Fruit fly (Drosophila melanogaster): ENCODE measurements around the gene ome.

Gene ome

DNA sequence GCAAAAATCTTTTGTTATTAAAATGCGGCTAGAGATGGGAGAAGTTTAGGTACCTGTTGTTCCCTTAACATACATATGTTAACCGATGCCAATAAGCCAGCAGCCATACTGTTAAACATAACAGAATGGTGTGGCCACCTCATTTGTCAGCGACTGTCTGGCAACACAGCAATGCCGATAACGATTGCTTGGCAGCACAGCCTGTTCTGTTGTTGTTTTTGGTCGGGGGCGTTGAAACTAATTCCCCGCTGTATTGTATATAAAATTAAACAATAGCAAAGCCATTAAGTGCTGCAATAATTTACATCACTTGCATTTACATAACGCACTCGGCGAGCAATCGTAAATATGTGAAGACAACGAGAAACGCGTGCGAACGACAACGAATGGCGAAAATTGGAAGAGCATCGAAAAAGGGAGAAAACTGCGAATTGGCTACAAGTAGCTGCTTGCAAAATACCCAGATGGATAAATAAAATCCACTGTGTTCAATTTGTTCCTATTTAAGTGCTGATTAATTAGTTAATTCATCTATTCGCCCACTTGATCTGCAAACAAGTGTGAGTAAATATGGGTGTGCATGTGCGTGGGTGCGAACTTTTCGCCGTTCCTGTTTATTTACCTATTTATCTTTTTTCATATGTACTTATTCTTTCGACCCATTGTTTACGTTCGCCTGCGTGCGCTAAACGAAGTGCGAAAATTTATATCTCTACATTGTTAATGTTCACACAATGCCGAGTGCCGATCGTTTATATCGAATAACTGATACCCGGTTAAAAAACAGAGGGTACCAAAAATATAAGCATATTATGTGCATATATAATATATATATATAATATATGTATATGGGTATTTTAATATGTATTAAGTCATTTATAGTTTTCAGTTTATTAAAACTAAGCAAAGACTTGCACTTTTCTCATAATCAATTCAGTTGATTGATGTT, 89.5 kb downstream of the ome start, which contains the start of the genes Tsen34 and Mgat4a (continued):
- TF ChIP-seq Sry-β (GFP tag; optimal IDR thresholded peaks at IDR 0.05) (peak; percentile 4), CG9876 (GFP tag; optimal IDR thresholded peaks at IDR 0.05) (peak; percentile 17), CG4854 (GFP tag; optimal IDR thresholded peaks at IDR 0.05) (peak; percentile 52), CG4424 (GFP tag; optimal IDR thresholded peaks at IDR 0.05) (no peak), crp (GFP tag; optimal IDR thresholded peaks at IDR 0.05) (peak in 1 of 2 experiments; percentile 39), ato (GFP tag; IDR thresholded peaks at IDR 0.05; ENCODE audit: partially characterized antibody) (0 out of 2 replicates have a peak, but pooled peaks have one; percentile 55), exex (tag; optimal IDR thresholded peaks at IDR 0.05) (no peak), CG2202 (tag; optimal IDR thresholded peaks at IDR 0.05) (no peak), CG3065 (GFP tag; optimal IDR thresholded peaks at IDR 0.05) (no peak), wek (GFP tag; optimal IDR thresholded peaks at IDR 0.05) (no peak), onecut (GFP tag; IDR thresholded peaks at IDR 0.05) (no peak), CG2129 (GFP tag; IDR thresholded peaks at IDR 0.05; ENCODE audit: partially characterized antibody) (no peak), CG16813 (GFP tag; IDR thresholded peaks at IDR 0.05; ENCODE audit: partially characterized antibody) (peak; percentile 50; the same call in 2 of the 3 replicates), CG7556 (GFP tag; optimal IDR thresholded peaks at IDR 0.05) (no peak), CG2120 (GFP tag; optimal IDR thresholded peaks at IDR 0.05) (peak; percentile 71), croc (GFP tag; conservative IDR thresholded peaks at IDR 0.05) (no peak), CG11723 (GFP tag; optimal IDR thresholded peaks at IDR 0.05) (no peak), Bdp1 (GFP tag; optimal IDR thresholded peaks at IDR 0.05) (peak; percentile 19), CG1529 (GFP tag; optimal IDR thresholded peaks at IDR 0.05) (no peak), Drgx (GFP tag; IDR thresholded peaks at IDR 0.05) (no peak), knrl (GFP tag; IDR thresholded peaks at IDR 0.05; ENCODE audit: partially characterized antibody) (peak; percentile 55; the same call in 2 of the 3 replicates), nerfin-2 (GFP tag; IDR thresholded peaks at IDR 0.05; ENCODE audit: partially characterized antibody) (peak; percentile 44; the same call in 1 of the 2 replicates), Taf1 (GFP tag; IDR thresholded peaks at IDR 0.05) (no peak; the same call in 1 of the 2 replicates), zf30C (GFP tag; optimal IDR thresholded peaks at IDR 0.05) (no peak), gro (GFP tag; optimal IDR thresholded peaks at IDR 0.05) (peak; percentile 77), az2 (GFP tag; optimal IDR thresholded peaks at IDR 0.05) (no peak), NC2β (GFP tag; optimal IDR thresholded peaks at IDR 0.05) (peak; percentile 9), CG3838 (GFP tag; optimal IDR thresholded peaks at IDR 0.05) (no peak), Hr78 (GFP tag; optimal IDR thresholded peaks at IDR 0.05) (no peak), CG17612 (GFP tag; IDR thresholded peaks at IDR 0.05) (no peak), B-H1 (GFP tag; IDR thresholded peaks at IDR 0.05) (no peak; the same call in 2 of the 3 replicates), yki (optimal IDR thresholded peaks at IDR 0.05) (no peak), Camta (GFP tag; optimal IDR thresholded peaks at IDR 0.05) (peak; percentile 26), CG3726 (GFP tag; IDR thresholded peaks at IDR 0.05) (no peak), gcm2 (GFP tag; optimal IDR thresholded peaks at IDR 0.05) (no peak), gt (GFP tag; IDR thresholded peaks at IDR 0.05) (no peak), CG10654 (GFP tag; optimal IDR thresholded peaks at IDR 0.05) (no peak), chif (GFP tag; optimal IDR thresholded peaks at IDR 0.05) (peak in 1 of 2 experiments; percentile 28), schlank (tag; optimal IDR thresholded peaks at IDR 0.05) (peak; percentile 82), CG18011 (GFP tag; optimal IDR thresholded peaks at IDR 0.05) (no peak), h (optimal IDR thresholded peaks at IDR 0.05) (no peak), CG1832 (GFP tag; optimal IDR thresholded peaks at IDR 0.05) (no peak), Atf3 (GFP tag; optimal IDR thresholded peaks at IDR 0.05) (no peak), disco-r (GFP tag; optimal IDR thresholded peaks at IDR 0.05) (peak; percentile 5), CG11695 (GFP tag; IDR thresholded peaks at IDR 0.05) (peak; percentile 56; the same call in 1 of the 3 replicates), CG4820 (GFP tag; optimal IDR thresholded peaks at IDR 0.05) (no peak), esg (GFP tag; conservative IDR thresholded peaks at IDR 0.05) (no peak), CG13775 (GFP tag; optimal IDR thresholded peaks at IDR 0.05) (no peak), Nf-YC (tag; optimal IDR thresholded peaks at IDR 0.05) (no peak)

All from whole organism, embryonic.